Worm (Caenorhabditis elegans) whole organism, L4/young adult: ENCODE results near the gene smcl-1.

Experiments
- W03F9.2 ChIP-seq: fragments of 150-350 bp; optimal IDR thresholded peaks from 2 replicates; lab custom pipeline; 2014; ENCODE audit warnings: missing biosample characterization, missing genetic modification characterization
- him-1 ChIP-seq: sonication (generic microtip); optimal IDR thresholded peaks from 2 replicates; lab custom pipeline; 2016; ENCODE audit warnings: missing genotype, missing genetic modification reagents, missing genetic modification characterization, missing compliant biosample characterization

- TF ChIP-seq W03F9.2 (no peak), him-1 (tag; lab: Kevin White, UChicago) (no peak)
Measured at ce11 chrX:11661625-11662024, 31.6 kb upstream of the smcl-1 start, which contains the start of gene sfxn-1.5.
